Fruit fly (Drosophila melanogaster) whole organism, embryonic: ENCODE measurements around the gene CG6961.
A peak's percentile ranks its signal among the peaks of the same experiment; 100 is the strongest.

Experiments
- Bgb ChIP-seq: fragments of 200-800 bp; sonication (Bioruptor generic); IDR thresholded peaks from 2 replicates; pipeline ENCODE4 v1.3.6; 2022; ENCODE audit warnings: missing biosample characterization, missing genetic modification characterization; ENCODE audit not compliant: partially characterized antibody
- BtbVII ChIP-seq: fragments of 200-800 bp; sonication (Bioruptor generic); optimal IDR thresholded peaks from 3 replicates; lab custom pipeline; 2017; ENCODE audit warnings: missing biosample characterization, mild to moderate bottlenecking, missing genetic modification characterization
- CG10147 ChIP-seq: fragments of 200-800 bp; sonication (Bioruptor generic); optimal IDR thresholded peaks from 2 replicates; lab custom pipeline; 2019; ENCODE audit warnings: missing biosample characterization, mild to moderate bottlenecking, missing genetic modification characterization, moderate library complexity
- CG11093 ChIP-seq: fragments of 200-800 bp; sonication (Bioruptor generic); IDR thresholded peaks from 3 replicates; pipeline ENCODE4 v1.3.6; 2022; ENCODE audit warnings: missing biosample characterization, missing genetic modification characterization
- CG11398 ChIP-seq: fragments of 200-800 bp; sonication (Bioruptor generic); optimal IDR thresholded peaks from 2 replicates; lab custom pipeline; 2016; ENCODE audit warnings: missing biosample characterization, missing genetic modification characterization
- CG12236 ChIP-seq: fragments of 200-800 bp; sonication (Bioruptor generic); optimal IDR thresholded peaks from 2 replicates; lab custom pipeline; 2016; ENCODE audit warnings: missing biosample characterization, missing genetic modification characterization
- CG12744 ChIP-seq: fragments of 200-800 bp; sonication (Bioruptor generic); optimal IDR thresholded peaks from 2 replicates; lab custom pipeline; 2016; ENCODE audit warnings: missing biosample characterization, missing genetic modification characterization
- CG14441 ChIP-seq: fragments of 200-800 bp; sonication (Bioruptor generic); IDR thresholded peaks from 2 replicates; pipeline ENCODE4 v1.3.6; 2022; ENCODE audit warnings: missing biosample characterization, missing genetic modification characterization
- CG15514 ChIP-seq: fragments of 200-800 bp; sonication (Bioruptor generic); optimal IDR thresholded peaks from 3 replicates; lab custom pipeline; 2017; ENCODE audit warnings: missing biosample characterization, missing genetic modification characterization, mild to moderate bottlenecking, moderate library complexity, missing genetic modification reagents
- CG18262 ChIP-seq: fragments of 200-800 bp; optimal IDR thresholded peaks from 3 replicates; lab custom pipeline; 2019; ENCODE audit warnings: missing biosample characterization, mild to moderate bottlenecking, missing genetic modification characterization, moderate library complexity
- CG18764 ChIP-seq: fragments of 200-800 bp; sonication (Bioruptor generic); optimal IDR thresholded peaks from 3 replicates; lab custom pipeline; 2016; ENCODE audit warnings: missing biosample characterization, missing genetic modification characterization
- CG30403 ChIP-seq: fragments of 200-800 bp; sonication (Bioruptor generic); optimal IDR thresholded peaks from 3 replicates; lab custom pipeline; 2016; ENCODE audit warnings: missing biosample characterization, missing genetic modification characterization
- CG33213 ChIP-seq: fragments of 200-800 bp; sonication (Bioruptor generic); optimal IDR thresholded peaks from 3 replicates; lab custom pipeline; 2016; ENCODE audit warnings: missing biosample characterization, missing genetic modification characterization
- CG33557 ChIP-seq: fragments of 200-800 bp; sonication (Bioruptor generic); optimal IDR thresholded peaks from 2 replicates; lab custom pipeline; 2019; ENCODE audit warnings: missing biosample characterization, mild to moderate bottlenecking, missing genetic modification characterization, moderate library complexity
- CG34422 ChIP-seq: fragments of 200-800 bp; sonication (Bioruptor generic); IDR thresholded peaks from 3 replicates; pipeline ENCODE4 v1.3.6; 2022; ENCODE audit warnings: missing biosample characterization, missing genetic modification characterization
- CG43689 ChIP-seq: fragments of 200-800 bp; sonication (Bioruptor generic); IDR thresholded peaks from 2 replicates; pipeline ENCODE4 v1.3.6; 2022; ENCODE audit warnings: missing biosample characterization, missing genetic modification characterization
- CG5180 ChIP-seq: fragments of 200-800 bp; sonication (Bioruptor generic); optimal IDR thresholded peaks from 3 replicates; lab custom pipeline; 2017; ENCODE audit warnings: missing biosample characterization, missing genetic modification characterization, mild to moderate bottlenecking, moderate library complexity, missing genetic modification reagents
- CG6765 ChIP-seq: fragments of 200-800 bp; sonication (Bioruptor generic); optimal IDR thresholded peaks from 3 replicates; lab custom pipeline; 2017; ENCODE audit warnings: missing biosample characterization, mild to moderate bottlenecking, missing genetic modification characterization
- CG7745 ChIP-seq: fragments of 200-800 bp; sonication (Bioruptor generic); optimal IDR thresholded peaks from 2 replicates; lab custom pipeline; 2018; ENCODE audit warnings: missing biosample characterization, mild to moderate bottlenecking, missing genetic modification characterization, moderate library complexity
- CG7928 ChIP-seq: fragments of 200-800 bp; sonication (Bioruptor generic); optimal IDR thresholded peaks from 2 replicates; lab custom pipeline; 2017; ENCODE audit warnings: missing biosample characterization, mild to moderate bottlenecking, missing genetic modification characterization
- CG9437 ChIP-seq: fragments of 200-800 bp; sonication (Bioruptor generic); optimal IDR thresholded peaks from 2 replicates; lab custom pipeline; 2018; ENCODE audit warnings: missing biosample characterization, mild to moderate bottlenecking, missing genetic modification characterization
- Fer3 ChIP-seq: fragments of 200-800 bp; sonication (Bioruptor generic); optimal IDR thresholded peaks from 2 replicates; lab custom pipeline; 2018; ENCODE audit warnings: missing biosample characterization, mild to moderate bottlenecking, missing genetic modification characterization, moderate library complexity
- NFAT ChIP-seq: fragments of 200-800 bp; sonication (Bioruptor generic); IDR thresholded peaks from 2 replicates; pipeline ENCODE4 v1.3.6; 2022; ENCODE audit warnings: missing biosample characterization, missing genetic modification characterization
- Nf-YC ChIP-seq: fragments of 200-800 bp; optimal IDR thresholded peaks from 3 replicates; lab custom pipeline; 2019; ENCODE audit warnings: missing biosample characterization, mild to moderate bottlenecking, missing genetic modification characterization, moderate library complexity
- Opbp ChIP-seq: fragments of 200-800 bp; sonication (Bioruptor generic); IDR thresholded peaks from 3 replicates; pipeline ENCODE4 v1.3.6; 2022; ENCODE audit warnings: missing biosample characterization, missing genetic modification characterization; ENCODE audit not compliant: partially characterized antibody
- Rx ChIP-seq: fragments of 200-800 bp; sonication (Bioruptor generic); IDR thresholded peaks from 2 replicates; pipeline ENCODE4 v1.3.6; 2022; ENCODE audit warnings: missing biosample characterization, missing genetic modification characterization
- Ssrp ChIP-seq: fragments of 200-800 bp; sonication (Bioruptor generic); optimal IDR thresholded peaks from 2 replicates; lab custom pipeline; 2018; ENCODE audit warnings: missing biosample characterization, mild to moderate bottlenecking, missing genetic modification characterization, moderate library complexity
- al ChIP-seq: fragments of 200-800 bp; sonication (Bioruptor generic); IDR thresholded peaks from 2 replicates; pipeline ENCODE4 v1.3.6; 2022; ENCODE audit warnings: missing biosample characterization, missing genetic modification characterization
- az2 ChIP-seq: fragments of 200-800 bp; sonication (Bioruptor generic); optimal IDR thresholded peaks from 3 replicates; lab custom pipeline; 2016; ENCODE audit warnings: missing biosample characterization, missing genetic modification characterization
- br ChIP-seq: fragments of >200 bp; optimal IDR thresholded peaks from 2 replicates; lab custom pipeline; 2017
- caup ChIP-seq: fragments of 200-800 bp; sonication (Bioruptor generic); optimal IDR thresholded peaks from 3 replicates; lab custom pipeline; 2017; ENCODE audit warnings: missing biosample characterization, mild to moderate bottlenecking, missing genetic modification characterization, moderate library complexity; ENCODE audit not compliant: severe bottlenecking
- cwo ChIP-seq: fragments of 200-800 bp; sonication (Bioruptor generic); optimal IDR thresholded peaks from 3 replicates; lab custom pipeline; 2017; ENCODE audit warnings: missing biosample characterization, missing genetic modification characterization, mild to moderate bottlenecking, moderate library complexity, missing genetic modification reagents
- da ChIP-seq: fragments of 200-800 bp; sonication (Bioruptor generic); optimal IDR thresholded peaks from 2 replicates; lab custom pipeline; 2016; ENCODE audit warnings: missing biosample characterization, missing genetic modification characterization
- dan ChIP-seq: fragments of 200-800 bp; sonication (Bioruptor generic); IDR thresholded peaks from 2 replicates; pipeline ENCODE4 v1.3.6; 2022; ENCODE audit warnings: missing biosample characterization, missing genetic modification characterization
- fd64A ChIP-seq: fragments of 200-800 bp; sonication (Bioruptor generic); optimal IDR thresholded peaks from 3 replicates; lab custom pipeline; 2018; ENCODE audit warnings: missing biosample characterization, mild to moderate bottlenecking, missing genetic modification characterization
- fru ChIP-seq: fragments of >200 bp; optimal IDR thresholded peaks from 2 replicates; lab custom pipeline; 2017
- gfzf ChIP-seq: fragments of 200-800 bp; sonication (Bioruptor generic); optimal IDR thresholded peaks from 2 replicates; lab custom pipeline; 2016; ENCODE audit warnings: missing biosample characterization, mild to moderate bottlenecking, missing genetic modification characterization, moderate library complexity
- hkb ChIP-seq, 2 experiments: fragments of 200-800 bp in 1 of 2; fragments of >200 bp in 1 of 2; sonication (Bioruptor generic) in 1 of 2; IDR thresholded peaks in 1 of 2; optimal IDR thresholded peaks in 1 of 2; 2 replicates each; pipeline versions ENCODE4 v1.3.6 to Lab custom; 2017 to 2022; ENCODE audit warnings: missing biosample characterization in 1 of 2, missing genetic modification characterization in 1 of 2
- insv ChIP-seq, 2 experiments: fragments of 200-800 bp; sonication (Bioruptor generic); optimal IDR thresholded peaks; 3 replicates each; lab custom pipeline; 2016 to 2018; ENCODE audit warnings: missing biosample characterization in 2 of 2, missing genetic modification characterization in 2 of 2
- kay ChIP-seq: fragments of 200-800 bp; sonication (Bioruptor generic); optimal IDR thresholded peaks from 2 replicates; lab custom pipeline; 2016; ENCODE audit warnings: missing biosample characterization, missing genetic modification characterization
- lov ChIP-seq, 2 experiments: fragments of 200-800 bp in 1 of 2; fragments of >200 bp in 1 of 2; sonication (Bioruptor generic) in 1 of 2; IDR thresholded peaks in 1 of 2; optimal IDR thresholded peaks in 1 of 2; 2 replicates in 1 of 2; 3 replicates in 1 of 2; pipeline versions ENCODE4 v1.3.6 to Lab custom; 2017 to 2022; ENCODE audit warnings: missing biosample characterization in 1 of 2, missing genetic modification characterization in 1 of 2
- nau ChIP-seq: fragments of 200-800 bp; sonication (Bioruptor generic); optimal IDR thresholded peaks from 3 replicates; lab custom pipeline; 2017; ENCODE audit warnings: missing biosample characterization, mild to moderate bottlenecking, missing genetic modification characterization, missing genetic modification reagents
- pita ChIP-seq: fragments of 200-800 bp; sonication (Bioruptor generic); optimal IDR thresholded peaks from 2 replicates; lab custom pipeline; 2017; ENCODE audit warnings: missing biosample characterization, mild to moderate bottlenecking, missing genetic modification characterization
- prd ChIP-seq, 3 experiments: fragments of >200 bp in 2 of 3; fragments of 200-800 bp in 1 of 3; sonication (Bioruptor generic) in 1 of 3; optimal IDR thresholded peaks in 2 of 3; IDR thresholded peaks in 1 of 3; 2 replicates in 2 of 3; 3 replicates in 1 of 3; pipeline versions ENCODE4 v1.3.6 to Lab custom; 2017 to 2022; ENCODE audit warnings: missing biosample characterization in 1 of 3, missing genetic modification characterization in 1 of 3
- row ChIP-seq: fragments of 200-800 bp; sonication (Bioruptor generic); IDR thresholded peaks from 3 replicates; pipeline ENCODE4 v1.3.6; 2022; ENCODE audit warnings: missing biosample characterization, missing genetic modification characterization
- salm ChIP-seq: fragments of 200-800 bp; sonication (Bioruptor generic); optimal IDR thresholded peaks from 2 replicates; lab custom pipeline; 2018; ENCODE audit warnings: missing biosample characterization, mild to moderate bottlenecking, missing genetic modification characterization
- tgo ChIP-seq: fragments of 200-800 bp; sonication (Bioruptor generic); IDR thresholded peaks from 3 replicates; pipeline ENCODE4 v1.3.6; 2022; ENCODE audit warnings: missing biosample characterization, missing genetic modification characterization
- tna ChIP-seq: fragments of 200-800 bp; sonication (Bioruptor generic); IDR thresholded peaks from 2 replicates; pipeline ENCODE4 v1.3.6; 2022; ENCODE audit warnings: missing biosample characterization, missing genetic modification characterization; ENCODE audit not compliant: partially characterized antibody
- zen2 ChIP-seq: fragments of 200-800 bp; sonication (Bioruptor generic); IDR thresholded peaks from 3 replicates; pipeline ENCODE4 v1.3.6; 2022; ENCODE audit warnings: missing biosample characterization, missing genetic modification characterization; ENCODE audit not compliant: partially characterized antibody

Gene CG6961

DNA sequence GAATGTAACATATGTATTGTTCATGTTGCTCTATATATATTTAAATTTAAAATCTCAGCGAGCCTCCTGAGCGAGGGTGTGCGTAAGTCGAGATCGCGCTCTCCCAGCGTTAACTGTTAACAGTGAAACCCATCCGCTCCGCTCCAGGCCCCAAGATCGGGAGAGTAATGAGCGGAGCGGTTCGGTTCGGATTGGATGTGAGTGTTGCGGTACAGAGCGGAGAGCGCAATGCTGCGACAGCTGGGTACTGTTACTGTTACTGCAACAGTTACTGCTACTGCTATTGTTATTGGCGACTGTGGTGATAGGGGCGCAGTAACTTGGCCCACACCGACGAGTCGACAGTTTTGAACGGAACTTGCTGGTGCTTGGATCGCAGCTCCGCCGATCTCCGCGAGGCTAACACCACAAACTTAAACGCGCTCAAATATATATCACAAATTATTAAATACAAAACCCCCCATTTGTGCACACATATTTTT, 44.4 kb upstream of the CG6961 start, which contains the start of gene Pvf1 (continued):
- TF ChIP-seq CG15514 (GFP tag; lab: Kevin White, UChicago) (no peak), CG18262 (tag; lab: Kevin White, UChicago) (no peak), al (GFP tag; lab: Robert Waterston, UW) (no peak), CG11093 (GFP tag; lab: Robert Waterston, UW) (no peak), lov (optimal IDR thresholded peaks at IDR 0.05; lab: Kevin White, UChicago) (no peak), lov (GFP tag; IDR thresholded peaks at IDR 0.05; lab: Robert Waterston, UW) (no peak), CG9437 (no peak), hkb (optimal IDR thresholded peaks at IDR 0.05; lab: Kevin White, UChicago) (no peak), hkb (GFP tag; IDR thresholded peaks at IDR 0.05; lab: Robert Waterston, UW) (0 out of 2 replicates have a peak, but pooled peaks have one; percentile 21), gfzf (no peak), tgo (GFP tag; lab: Robert Waterston, UW) (no peak), CG43689 (no peak), tna (0 out of 2 replicates have a peak, but pooled peaks have one; percentile 19), Opbp (no peak), CG11398 (no peak), cwo (peak; percentile 9), prd (optimal IDR thresholded peaks at IDR 0.05; lab: Kevin White, UChicago) (no peak), prd (GFP tag; IDR thresholded peaks at IDR 0.05; lab: Robert Waterston, UW) (no peak), salm (tag; lab: Kevin White, UChicago) (no peak), zen2 (no peak), br (lab: Kevin White, UChicago) (no peak), row (GFP tag; lab: Robert Waterston, UW) (peak; percentile 77), CG12236 (GFP tag; lab: Kevin White, UChicago) (no peak), CG10147 (GFP tag; lab: Kevin White, UChicago) (no peak), nau (no peak), CG5180 (GFP tag; lab: Kevin White, UChicago) (no peak), kay (GFP tag; lab: Kevin White, UChicago) (no peak), CG30403 (GFP tag; lab: Kevin White, UChicago) (no peak), Ssrp (tag; lab: Kevin White, UChicago) (no peak), fd64A (GFP tag; lab: Kevin White, UChicago) (no peak), CG33557 (no peak), Fer3 (tag; lab: Kevin White, UChicago) (no peak), CG14441 (GFP tag; lab: Robert Waterston, UW) (0 out of 2 replicates have a peak, but pooled peaks have one; percentile 34), CG34422 (peak; percentile 45; the same call in 1 of the 3 replicates), Rx (no peak), dan (GFP tag; lab: Robert Waterston, UW) (no peak), pita (no peak), CG6765 (GFP tag; lab: Kevin White, UChicago) (peak; percentile 13), Nf-YC (tag; lab: Kevin White, UChicago) (peak; percentile 34), az2 (no peak), insv (GFP tag; optimal IDR thresholded peaks at IDR 0.05; lab: Kevin White, UChicago) (no peak), fru (no peak), caup (GFP tag; lab: Kevin White, UChicago) (no peak), CG33213 (no peak), NFAT (GFP tag; lab: Robert Waterston, UW) (0 out of 2 replicates have a peak, but pooled peaks have one; percentile 7), BtbVII (GFP tag; lab: Kevin White, UChicago) (no peak), da (no peak), CG7928 (GFP tag; lab: Kevin White, UChicago) (no peak), CG12744 (GFP tag; lab: Kevin White, UChicago) (no peak), Bgb (GFP tag; lab: Robert Waterston, UW) (no peak), CG7745 (tag; lab: Kevin White, UChicago) (no peak), CG18764 (GFP tag; lab: Kevin White, UChicago) (no peak)
